Fruit fly (Drosophila melanogaster) whole organism, embryonic: ENCODE results near the gene Exo70.
A peak's percentile ranks its signal among the peaks of the same experiment; 100 is the strongest.

Experiments used
- Ada2b ChIP-seq: fragments of 200-800 bp; sonication (Bioruptor generic); IDR thresholded peaks from 2 replicates; pipeline ENCODE4 v1.3.6; 2022; ENCODE audit warnings: missing biosample characterization, missing genetic modification characterization
- Atf-2 ChIP-seq: fragments of 200-800 bp; sonication (Bioruptor generic); optimal IDR thresholded peaks from 2 replicates; lab custom pipeline; 2016; ENCODE audit warnings: missing biosample characterization, missing genetic modification characterization
- CG10366 ChIP-seq: fragments of 200-800 bp; sonication (Bioruptor generic); IDR thresholded peaks from 2 replicates; pipeline ENCODE4 v1.3.6; 2022; ENCODE audit warnings: missing biosample characterization, missing genetic modification characterization
- CG11504 ChIP-seq: fragments of 200-800 bp; sonication (Bioruptor generic); optimal IDR thresholded peaks from 3 replicates; lab custom pipeline; 2019; ENCODE audit warnings: missing biosample characterization, mild to moderate bottlenecking, missing genetic modification characterization, moderate library complexity
- CG12299 ChIP-seq: fragments of 200-800 bp; sonication (Bioruptor generic); optimal IDR thresholded peaks from 2 replicates; lab custom pipeline; 2018; ENCODE audit warnings: missing biosample characterization, mild to moderate bottlenecking, missing genetic modification characterization
- CG13296 ChIP-seq: fragments of 200-800 bp; sonication (Bioruptor generic); optimal IDR thresholded peaks from 3 replicates; lab custom pipeline; 2018; ENCODE audit warnings: missing biosample characterization, mild to moderate bottlenecking, missing genetic modification characterization
- CG13424 ChIP-seq: fragments of 200-800 bp; sonication (Bioruptor generic); optimal IDR thresholded peaks from 2 replicates; lab custom pipeline; 2019; ENCODE audit warnings: missing biosample characterization, mild to moderate bottlenecking, missing genetic modification characterization, moderate library complexity
- CG15269 ChIP-seq: fragments of 200-800 bp; sonication (Bioruptor generic); optimal IDR thresholded peaks from 2 replicates; lab custom pipeline; 2018; ENCODE audit warnings: missing biosample characterization, mild to moderate bottlenecking, missing genetic modification characterization, moderate library complexity
- CG15479 ChIP-seq: fragments of 200-800 bp; sonication (Bioruptor generic); optimal IDR thresholded peaks from 3 replicates; lab custom pipeline; 2019; ENCODE audit warnings: missing biosample characterization, mild to moderate bottlenecking, missing genetic modification characterization, moderate library complexity
- CG15601 ChIP-seq: fragments of 200-800 bp; sonication (Bioruptor generic); optimal IDR thresholded peaks from 3 replicates; lab custom pipeline; 2019; ENCODE audit warnings: missing biosample characterization, mild to moderate bottlenecking, missing genetic modification characterization, moderate library complexity
- CG15696 ChIP-seq: fragments of 200-800 bp; sonication (Bioruptor generic); optimal IDR thresholded peaks from 2 replicates; lab custom pipeline; 2019; ENCODE audit warnings: missing biosample characterization, mild to moderate bottlenecking, missing genetic modification characterization, moderate library complexity
- CG17186 ChIP-seq: fragments of 200-800 bp; sonication (Bioruptor generic); optimal IDR thresholded peaks from 3 replicates; lab custom pipeline; 2017; ENCODE audit warnings: missing biosample characterization, missing genetic modification reagents, missing genetic modification characterization
- CG17328 ChIP-seq: fragments of 200-800 bp; sonication (Bioruptor generic); IDR thresholded peaks from 2 replicates; pipeline ENCODE4 v1.3.6; 2022; ENCODE audit warnings: missing biosample characterization, missing genetic modification characterization
- CG17568 ChIP-seq: fragments of 200-800 bp; sonication (Bioruptor generic); optimal IDR thresholded peaks from 2 replicates; lab custom pipeline; 2018; ENCODE audit warnings: missing biosample characterization, mild to moderate bottlenecking, missing genetic modification characterization, moderate library complexity
- CG17829 ChIP-seq: fragments of 200-800 bp; optimal IDR thresholded peaks from 2 replicates; lab custom pipeline; 2019; ENCODE audit warnings: missing biosample characterization, mild to moderate bottlenecking, missing genetic modification characterization, moderate library complexity
- CG18262 ChIP-seq: fragments of 200-800 bp; optimal IDR thresholded peaks from 3 replicates; lab custom pipeline; 2019; ENCODE audit warnings: missing biosample characterization, mild to moderate bottlenecking, missing genetic modification characterization, moderate library complexity
- CG1832 ChIP-seq: fragments of 200-800 bp; sonication (Bioruptor generic); optimal IDR thresholded peaks from 2 replicates; lab custom pipeline; 2017; ENCODE audit warnings: missing biosample characterization, mild to moderate bottlenecking, missing genetic modification characterization, inconsistent platforms
- CG18764 ChIP-seq: fragments of 200-800 bp; sonication (Bioruptor generic); optimal IDR thresholded peaks from 3 replicates; lab custom pipeline; 2016; ENCODE audit warnings: missing biosample characterization, missing genetic modification characterization
- CG2120 ChIP-seq: fragments of 200-800 bp; sonication (Bioruptor generic); optimal IDR thresholded peaks from 3 replicates; lab custom pipeline; 2016; ENCODE audit warnings: missing biosample characterization, missing genetic modification characterization
- CG2678 ChIP-seq: fragments of 200-800 bp; sonication (Bioruptor generic); optimal IDR thresholded peaks from 3 replicates; lab custom pipeline; 2019; ENCODE audit warnings: missing biosample characterization, mild to moderate bottlenecking, missing genetic modification characterization, moderate library complexity
- CG2712 ChIP-seq: fragments of 200-800 bp; optimal IDR thresholded peaks from 3 replicates; lab custom pipeline; 2019; ENCODE audit warnings: missing biosample characterization, mild to moderate bottlenecking, missing genetic modification characterization, moderate library complexity
- CG34376 ChIP-seq: fragments of 200-800 bp; sonication (Bioruptor generic); optimal IDR thresholded peaks from 2 replicates; lab custom pipeline; 2018; ENCODE audit warnings: missing biosample characterization, mild to moderate bottlenecking, missing genetic modification characterization
- CG34422 ChIP-seq: fragments of 200-800 bp; sonication (Bioruptor generic); IDR thresholded peaks from 3 replicates; pipeline ENCODE4 v1.3.6; 2022; ENCODE audit warnings: missing biosample characterization, missing genetic modification characterization
- CG4707 ChIP-seq: fragments of 200-800 bp; sonication (Bioruptor generic); optimal IDR thresholded peaks from 2 replicates; lab custom pipeline; 2018; ENCODE audit warnings: missing biosample characterization, mild to moderate bottlenecking, missing genetic modification characterization, moderate library complexity
- CG6254 ChIP-seq: fragments of 200-800 bp; sonication (Bioruptor generic); optimal IDR thresholded peaks from 3 replicates; lab custom pipeline; 2017; ENCODE audit warnings: mild to moderate bottlenecking, missing biosample characterization, missing genetic modification reagents, missing genetic modification characterization
- CG6791 ChIP-seq: fragments of 200-800 bp; sonication (Bioruptor generic); IDR thresholded peaks from 3 replicates; pipeline ENCODE4 v1.3.6; 2022; ENCODE audit warnings: missing biosample characterization, missing genetic modification characterization; ENCODE audit not compliant: partially characterized antibody
- CG8388 ChIP-seq: fragments of 200-800 bp; sonication (Bioruptor generic); optimal IDR thresholded peaks from 2 replicates; lab custom pipeline; 2019; ENCODE audit warnings: missing biosample characterization, mild to moderate bottlenecking, missing genetic modification characterization, moderate library complexity
- Gug ChIP-seq: fragments of 200-800 bp; sonication (Bioruptor generic); IDR thresholded peaks from 4 replicates; pipeline ENCODE4 v1.3.6; 2022; ENCODE audit warnings: missing biosample characterization, missing genetic modification characterization
- Lhr ChIP-seq: fragments of 200-800 bp; sonication (Bioruptor generic); optimal IDR thresholded peaks from 3 replicates; lab custom pipeline; 2017; ENCODE audit warnings: mild to moderate bottlenecking, missing biosample characterization, missing genetic modification reagents, missing genetic modification characterization
- Med ChIP-seq: fragments of 200-800 bp; sonication (Bioruptor generic); peaks from one replicate; lab custom pipeline; 2016; ENCODE audit warnings: missing biosample characterization, missing genetic modification characterization, mild to moderate bottlenecking, inconsistent platforms, moderate library complexity
- Neu2 ChIP-seq: fragments of 200-800 bp; sonication (Bioruptor generic); optimal IDR thresholded peaks from 3 replicates; lab custom pipeline; 2016; ENCODE audit warnings: missing biosample characterization, missing genetic modification characterization, borderline replicate concordance
- Oli ChIP-seq: fragments of 200-800 bp; sonication (Bioruptor generic); optimal IDR thresholded peaks from 2 replicates; lab custom pipeline; 2018; ENCODE audit warnings: missing biosample characterization, mild to moderate bottlenecking, missing genetic modification characterization, moderate library complexity
- Rfx ChIP-seq: fragments of 200-800 bp; sonication (Bioruptor generic); IDR thresholded peaks from 2 replicates; pipeline ENCODE4 v1.3.6; 2022; ENCODE audit warnings: missing biosample characterization, missing genetic modification characterization
- Taf1 ChIP-seq: fragments of 200-800 bp; sonication (Bioruptor generic); IDR thresholded peaks from 2 replicates; pipeline ENCODE4 v1.3.6; 2022; ENCODE audit warnings: missing biosample characterization, missing genetic modification characterization
- Xbp1 ChIP-seq: fragments of 200-800 bp; sonication (Bioruptor generic); optimal IDR thresholded peaks from 3 replicates; lab custom pipeline; 2016; ENCODE audit warnings: missing biosample characterization, mild to moderate bottlenecking, missing genetic modification characterization
- dpn ChIP-seq, 2 experiments: fragments of 200-800 bp; sonication (Bioruptor generic); optimal IDR thresholded peaks; 3 replicates each; lab custom pipeline; 2016; ENCODE audit warnings: missing biosample characterization in 2 of 2, missing genetic modification characterization in 2 of 2
- exex ChIP-seq: fragments of 200-800 bp; sonication (Bioruptor generic); optimal IDR thresholded peaks from 4 replicates; lab custom pipeline; 2018; ENCODE audit warnings: missing biosample characterization, mild to moderate bottlenecking, missing genetic modification characterization, moderate library complexity
- lov ChIP-seq, 2 experiments: fragments of 200-800 bp in 1 of 2; fragments of >200 bp in 1 of 2; sonication (Bioruptor generic) in 1 of 2; IDR thresholded peaks in 1 of 2; optimal IDR thresholded peaks in 1 of 2; 2 replicates in 1 of 2; 3 replicates in 1 of 2; pipeline versions ENCODE4 v1.3.6 to Lab custom; 2017 to 2022; ENCODE audit warnings: missing biosample characterization in 1 of 2, missing genetic modification characterization in 1 of 2
- mam ChIP-seq: fragments of 200-800 bp; sonication (Bioruptor generic); optimal IDR thresholded peaks from 3 replicates; lab custom pipeline; 2016; ENCODE audit warnings: missing biosample characterization, missing genetic modification characterization
- mld ChIP-seq: fragments of 200-800 bp; sonication (Bioruptor generic); IDR thresholded peaks from 3 replicates; pipeline ENCODE4 v1.3.6; 2022; ENCODE audit warnings: missing biosample characterization, missing genetic modification characterization; ENCODE audit not compliant: partially characterized antibody
- nmo ChIP-seq: fragments of 200-800 bp; sonication (Bioruptor generic); optimal IDR thresholded peaks from 2 replicates; lab custom pipeline; 2018; ENCODE audit warnings: missing biosample characterization, mild to moderate bottlenecking, missing genetic modification characterization, moderate library complexity
- pan ChIP-seq, 4 experiments: fragments of >200 bp in 3 of 4; fragments of 200-800 bp in 1 of 4; sonication (Bioruptor generic) in 1 of 4; optimal IDR thresholded peaks in 3 of 4; IDR thresholded peaks in 1 of 4; 2 replicates each; pipeline versions ENCODE4 v1.3.6 to Lab custom; 2017 to 2022; ENCODE audit warnings: missing biosample characterization in 2 of 4, missing genetic modification characterization in 2 of 4, mixed read lengths in 1 of 4
- rib ChIP-seq: fragments of 200-800 bp; sonication (Bioruptor generic); IDR thresholded peaks from 2 replicates; pipeline ENCODE4 v1.3.6; 2022; ENCODE audit warnings: missing biosample characterization, missing genetic modification characterization
- salm ChIP-seq: fragments of 200-800 bp; sonication (Bioruptor generic); optimal IDR thresholded peaks from 2 replicates; lab custom pipeline; 2018; ENCODE audit warnings: missing biosample characterization, mild to moderate bottlenecking, missing genetic modification characterization
- sens-2 ChIP-seq: fragments of 200-800 bp; sonication (Bioruptor generic); IDR thresholded peaks from 2 replicates; pipeline ENCODE4 v1.3.6; 2022; ENCODE audit warnings: missing biosample characterization, missing genetic modification characterization
- seq ChIP-seq: fragments of 200-800 bp; sonication (Bioruptor generic); IDR thresholded peaks from 2 replicates; pipeline ENCODE4 v1.3.6; 2022; ENCODE audit warnings: missing biosample characterization, missing genetic modification characterization
- slp2 ChIP-seq: fragments of 200-800 bp; sonication (Bioruptor generic); optimal IDR thresholded peaks from 2 replicates; lab custom pipeline; 2016; ENCODE audit warnings: missing biosample characterization, missing genetic modification characterization
- stwl ChIP-seq: fragments of 200-800 bp; sonication (Bioruptor generic); optimal IDR thresholded peaks from 3 replicates; lab custom pipeline; 2018; ENCODE audit warnings: missing biosample characterization, mild to moderate bottlenecking, missing genetic modification characterization, moderate library complexity
- tio ChIP-seq: fragments of 200-800 bp; sonication (Bioruptor generic); optimal IDR thresholded peaks from 2 replicates; lab custom pipeline; 2017; ENCODE audit warnings: missing biosample characterization, missing genetic modification characterization, inconsistent platforms
- ttk ChIP-seq: fragments of 200-800 bp; sonication (Bioruptor generic); IDR thresholded peaks from 2 replicates; pipeline ENCODE4 v2.1.2; 2022; ENCODE audit warnings: missing biosample characterization, missing genetic modification characterization

Gene Exo70

dm6 chr3L:8385055-8385454 lies 26.6 kb upstream of the Exo70 start (continued):
- TF ChIP-seq CG12299 (tag; lab: Kevin White, UChicago) (no peak), exex (tag; lab: Kevin White, UChicago) (no peak), CG17568 (GFP tag; lab: Kevin White, UChicago) (no peak), pan (optimal IDR thresholded peaks at IDR 0.05; lab: Kevin White, UChicago) (no peak), pan (GFP tag; optimal IDR thresholded peaks at IDR 0.05 in 1 of 2, IDR thresholded peaks at IDR 0.05 in 1 of 2) (no peak), Ada2b (no peak), Atf-2 (GFP tag; lab: Kevin White, UChicago) (no peak), CG15479 (GFP tag; lab: Kevin White, UChicago) (no peak), CG2712 (tag; lab: Kevin White, UChicago) (peak; percentile 26), dpn (GFP tag; optimal IDR thresholded peaks at IDR 0.05; lab: Kevin White, UChicago) (no peak), CG10366 (GFP tag; lab: Robert Waterston, UW) (no peak), salm (tag; lab: Kevin White, UChicago) (no peak), CG15269 (tag; lab: Kevin White, UChicago) (no peak), slp2 (GFP tag; lab: Kevin White, UChicago) (no peak), Rfx (GFP tag; lab: Robert Waterston, UW) (no peak), CG13424 (no peak), CG17186 (no peak), Gug (GFP tag; lab: Robert Waterston, UW) (no peak), CG13296 (no peak), nmo (GFP tag; lab: Kevin White, UChicago) (peak; percentile 44), Oli (peak; percentile 25), CG34422 (GFP tag; lab: Robert Waterston, UW) (no peak), CG8388 (GFP tag; lab: Kevin White, UChicago) (peak; percentile 10), CG2678 (tag; lab: Kevin White, UChicago) (no peak), rib (GFP tag; lab: Robert Waterston, UW) (no peak), CG4707 (GFP tag; lab: Kevin White, UChicago) (no peak), CG2120 (GFP tag; lab: Kevin White, UChicago) (no peak), Med (GFP tag; lab: Kevin White, UChicago) (no peak), seq (GFP tag; lab: Robert Waterston, UW) (no peak), CG18262 (tag; lab: Kevin White, UChicago) (peak; percentile 28), CG15601 (peak; percentile 1), Lhr (GFP tag; lab: Kevin White, UChicago) (peak; percentile 4), stwl (tag; lab: Kevin White, UChicago) (peak; percentile 74), tio (GFP tag; lab: Kevin White, UChicago) (peak; percentile 10), Xbp1 (GFP tag; lab: Kevin White, UChicago) (no peak), CG6791 (GFP tag; lab: Robert Waterston, UW) (no peak), CG34376 (GFP tag; lab: Kevin White, UChicago) (no peak), Taf1 (GFP tag; lab: Robert Waterston, UW) (no peak), CG15696 (tag; lab: Kevin White, UChicago) (no peak), lov (optimal IDR thresholded peaks at IDR 0.05; lab: Kevin White, UChicago) (no peak), lov (GFP tag; IDR thresholded peaks at IDR 0.05; lab: Robert Waterston, UW) (no peak), CG11504 (peak; percentile 58), CG17328 (GFP tag; lab: Robert Waterston, UW) (peak; percentile 29; the same call in 1 of the 2 replicates), CG17829 (tag; lab: Kevin White, UChicago) (no peak), mam (no peak), Neu2 (GFP tag; lab: Kevin White, UChicago) (no peak), sens-2 (GFP tag; lab: Robert Waterston, UW) (no peak), CG6254 (GFP tag; lab: Kevin White, UChicago) (peak; percentile 4), mld (no peak), ttk (no peak), CG1832 (GFP tag; lab: Kevin White, UChicago) (no peak), CG18764 (no peak)
